Worm (Caenorhabditis elegans): ENCODE data around the gene lido-11.
A peak's percentile ranks its signal among the peaks of the same experiment; 100 is the strongest.

ce11 chrII:2967064-2967463 is 36.7 kb upstream of the lido-11 start:
- TF ChIP-seq pha-4 (tag; optimal IDR thresholded peaks at IDR 0.05) (peak; percentile 95), ceh-9 (tag; optimal IDR thresholded peaks at IDR 0.05) (no peak), nhr-237 (tag; optimal IDR thresholded peaks at IDR 0.05) (no peak), elt-1 (tag; optimal IDR thresholded peaks at IDR 0.05) (no peak), ceh-28 (tag; optimal IDR thresholded peaks at IDR 0.05) (no peak), nhr-11 (tag; optimal IDR thresholded peaks at IDR 0.05) (no peak), ama-1 (optimal IDR thresholded peaks at IDR 0.05) (no peak), zag-1 (tag; optimal IDR thresholded peaks at IDR 0.05) (no peak), fkh-2 (tag; optimal IDR thresholded peaks at IDR 0.05) (no peak), ceh-82 (tag; optimal IDR thresholded peaks at IDR 0.05) (no peak)
